Fruit fly (Drosophila melanogaster): ENCODE results near the gene CG45079.

- no peak for TF ChIP-seq psq (optimal IDR thresholded peaks at IDR 0.05)
- no peak for TF ChIP-seq h (optimal IDR thresholded peaks at IDR 0.05)
- TF ChIP-seq ttk (optimal IDR thresholded peaks at IDR 0.05): no peak
- no peak for TF ChIP-seq Sin3A (optimal IDR thresholded peaks at IDR 0.05)
- no peak for TF ChIP-seq Myc (optimal IDR thresholded peaks at IDR 0.05)
- TF ChIP-seq insv (optimal IDR thresholded peaks at IDR 0.05): no peak
Measured at dm6 chr3R:17151376-17152026, 27.2 kb downstream of the CG45079 start, which contains the start of gene CG5292.
